Fruit fly (Drosophila melanogaster) whole organism, embryonic: ENCODE measurements around the gene CG11710.
A peak's percentile ranks its signal among the peaks of the same experiment; 100 is the strongest.

Experiments used
- Abd-B ChIP-seq: fragments of 200-800 bp; sonication (Bioruptor generic); optimal IDR thresholded peaks from 2 replicates; lab custom pipeline; 2018; ENCODE audit warnings: missing biosample characterization, mild to moderate bottlenecking, missing genetic modification characterization, moderate library complexity
- Aef1 ChIP-seq: fragments of 200-800 bp; sonication (Bioruptor generic); IDR thresholded peaks from 3 replicates; pipeline ENCODE4 v1.3.6; 2022; ENCODE audit warnings: missing biosample characterization, missing genetic modification characterization
- B-H1 ChIP-seq: fragments of 200-800 bp; sonication (Bioruptor generic); IDR thresholded peaks from 3 replicates; pipeline ENCODE4 v1.3.6; 2022; ENCODE audit warnings: missing biosample characterization, missing genetic modification characterization
- C15 ChIP-seq: fragments of 200-800 bp; sonication (Bioruptor generic); IDR thresholded peaks from 3 replicates; pipeline ENCODE4 v1.3.6; 2022; ENCODE audit warnings: missing biosample characterization, missing genetic modification characterization
- CG10147 ChIP-seq: fragments of 200-800 bp; sonication (Bioruptor generic); optimal IDR thresholded peaks from 2 replicates; lab custom pipeline; 2019; ENCODE audit warnings: missing biosample characterization, mild to moderate bottlenecking, missing genetic modification characterization, moderate library complexity
- CG10979 ChIP-seq: fragments of 200-800 bp; sonication (Bioruptor generic); optimal IDR thresholded peaks from 2 replicates; lab custom pipeline; 2018; ENCODE audit warnings: missing biosample characterization, mild to moderate bottlenecking, missing genetic modification characterization, moderate library complexity
- CG11093 ChIP-seq: fragments of 200-800 bp; sonication (Bioruptor generic); IDR thresholded peaks from 3 replicates; pipeline ENCODE4 v1.3.6; 2022; ENCODE audit warnings: missing biosample characterization, missing genetic modification characterization
- CG11695 ChIP-seq: fragments of 200-800 bp; sonication (Bioruptor generic); IDR thresholded peaks from 3 replicates; pipeline ENCODE4 v1.3.6; 2022; ENCODE audit warnings: missing biosample characterization, missing genetic modification characterization
- CG13424 ChIP-seq: fragments of 200-800 bp; sonication (Bioruptor generic); optimal IDR thresholded peaks from 2 replicates; lab custom pipeline; 2019; ENCODE audit warnings: missing biosample characterization, mild to moderate bottlenecking, missing genetic modification characterization, moderate library complexity
- CG13775 ChIP-seq: fragments of 200-800 bp; sonication (Bioruptor generic); optimal IDR thresholded peaks from 3 replicates; lab custom pipeline; 2017; ENCODE audit warnings: missing biosample characterization, mild to moderate bottlenecking, missing genetic modification characterization
- CG14860 ChIP-seq: fragments of 200-800 bp; sonication (Bioruptor generic); IDR thresholded peaks from 3 replicates; pipeline ENCODE4 v1.3.6; 2022; ENCODE audit warnings: missing biosample characterization, missing genetic modification characterization; ENCODE audit not compliant: partially characterized antibody
- CG1647 ChIP-seq: fragments of 200-800 bp; sonication (Bioruptor generic); optimal IDR thresholded peaks from 3 replicates; lab custom pipeline; 2016; ENCODE audit warnings: missing biosample characterization, missing genetic modification characterization
- CG16863 ChIP-seq: fragments of 200-800 bp; sonication (Bioruptor generic); optimal IDR thresholded peaks from 3 replicates; lab custom pipeline; 2016; ENCODE audit warnings: missing biosample characterization, missing genetic modification characterization
- CG17186 ChIP-seq: fragments of 200-800 bp; sonication (Bioruptor generic); optimal IDR thresholded peaks from 3 replicates; lab custom pipeline; 2017; ENCODE audit warnings: missing biosample characterization, missing genetic modification reagents, missing genetic modification characterization
- CG17359 ChIP-seq: fragments of 200-800 bp; sonication (Bioruptor generic); optimal IDR thresholded peaks from 3 replicates; lab custom pipeline; 2018; ENCODE audit warnings: missing biosample characterization, mild to moderate bottlenecking, missing genetic modification characterization, moderate library complexity
- CG17361 ChIP-seq: fragments of 200-800 bp; sonication (Bioruptor generic); IDR thresholded peaks from 3 replicates; pipeline ENCODE4 v1.3.6; 2022; ENCODE audit warnings: missing biosample characterization, missing genetic modification characterization
- CG4328 ChIP-seq: fragments of 200-800 bp; sonication (Bioruptor generic); optimal IDR thresholded peaks from 3 replicates; lab custom pipeline; 2017; ENCODE audit warnings: missing biosample characterization, missing genetic modification reagents, missing genetic modification characterization
- CG4424 ChIP-seq: fragments of 200-800 bp; sonication (Bioruptor generic); optimal IDR thresholded peaks from 3 replicates; lab custom pipeline; 2016; ENCODE audit warnings: missing biosample characterization, missing genetic modification characterization
- CG9609 ChIP-seq: fragments of 200-800 bp; sonication (Bioruptor generic); optimal IDR thresholded peaks from 3 replicates; lab custom pipeline; 2016; ENCODE audit warnings: missing biosample characterization, missing genetic modification characterization
- CrebB ChIP-seq: fragments of 200-800 bp; sonication (Bioruptor generic); optimal IDR thresholded peaks from 3 replicates; lab custom pipeline; 2018; ENCODE audit warnings: missing biosample characterization, mild to moderate bottlenecking, missing genetic modification characterization
- H2.0 ChIP-seq: fragments of 200-800 bp; sonication (Bioruptor generic); IDR thresholded peaks from 2 replicates; pipeline ENCODE4 v1.3.6; 2022; ENCODE audit warnings: missing biosample characterization, missing genetic modification characterization
- Hmr ChIP-seq: fragments of 200-800 bp; sonication (Bioruptor generic); optimal IDR thresholded peaks from 3 replicates; lab custom pipeline; 2017; ENCODE audit warnings: mild to moderate bottlenecking, missing biosample characterization, missing genetic modification reagents, missing genetic modification characterization
- Lhr ChIP-seq: fragments of 200-800 bp; sonication (Bioruptor generic); optimal IDR thresholded peaks from 3 replicates; lab custom pipeline; 2017; ENCODE audit warnings: mild to moderate bottlenecking, missing biosample characterization, missing genetic modification reagents, missing genetic modification characterization
- MBD-R2 ChIP-seq: fragments of 200-800 bp; sonication (Bioruptor generic); IDR thresholded peaks from 2 replicates; pipeline ENCODE4 v1.3.6; 2022; ENCODE audit warnings: missing biosample characterization, missing genetic modification characterization
- Max ChIP-seq: fragments of 200-800 bp; sonication (Bioruptor generic); optimal IDR thresholded peaks from 2 replicates; lab custom pipeline; 2016; ENCODE audit warnings: missing biosample characterization, mild to moderate bottlenecking, missing genetic modification characterization
- crp ChIP-seq, 2 experiments: fragments of 200-800 bp; sonication (Bioruptor generic); optimal IDR thresholded peaks; 2 replicates in 1 of 2; 3 replicates in 1 of 2; lab custom pipeline; 2017; ENCODE audit warnings: missing biosample characterization in 2 of 2, missing genetic modification characterization in 2 of 2, mild to moderate bottlenecking in 1 of 2, moderate library complexity in 1 of 2
- ems ChIP-seq: fragments of 200-800 bp; sonication (Bioruptor generic); optimal IDR thresholded peaks from 3 replicates; lab custom pipeline; 2016; ENCODE audit warnings: missing biosample characterization, missing genetic modification characterization
- eve ChIP-seq, 2 experiments: fragments of >200 bp; optimal IDR thresholded peaks; 2 replicates each; lab custom pipeline; 2017; ENCODE audit warnings: missing biosample characterization in 2 of 2, missing genetic modification characterization in 2 of 2
- fd102C ChIP-seq: fragments of 200-800 bp; sonication (Bioruptor generic); optimal IDR thresholded peaks from 2 replicates; lab custom pipeline; 2018; ENCODE audit warnings: missing biosample characterization, mild to moderate bottlenecking, missing genetic modification characterization, moderate library complexity
- ftz-f1 ChIP-seq: fragments of 200-800 bp; sonication (Bioruptor generic); optimal IDR thresholded peaks from 2 replicates; lab custom pipeline; 2016; ENCODE audit warnings: missing biosample characterization, missing genetic modification characterization
- grau ChIP-seq: fragments of 200-800 bp; optimal IDR thresholded peaks from 3 replicates; lab custom pipeline; 2019; ENCODE audit warnings: missing biosample characterization, mild to moderate bottlenecking, missing genetic modification characterization, moderate library complexity
- hkb ChIP-seq, 2 experiments: fragments of 200-800 bp in 1 of 2; fragments of >200 bp in 1 of 2; sonication (Bioruptor generic) in 1 of 2; IDR thresholded peaks in 1 of 2; optimal IDR thresholded peaks in 1 of 2; 2 replicates each; pipeline versions ENCODE4 v1.3.6 to Lab custom; 2017 to 2022; ENCODE audit warnings: missing biosample characterization in 1 of 2, missing genetic modification characterization in 1 of 2
- jumu ChIP-seq: fragments of 200-800 bp; sonication (Bioruptor generic); optimal IDR thresholded peaks from 3 replicates; lab custom pipeline; 2016; ENCODE audit warnings: missing biosample characterization, missing genetic modification characterization
- ken ChIP-seq: fragments of 200-800 bp; sonication (Bioruptor generic); IDR thresholded peaks from 3 replicates; pipeline ENCODE4 v1.3.6; 2022; ENCODE audit warnings: missing biosample characterization, missing genetic modification characterization
- nerfin-1 ChIP-seq: fragments of 200-800 bp; sonication (Bioruptor generic); optimal IDR thresholded peaks from 3 replicates; lab custom pipeline; 2019; ENCODE audit warnings: missing biosample characterization, mild to moderate bottlenecking, missing genetic modification characterization, moderate library complexity
- nom ChIP-seq: fragments of 200-800 bp; sonication (Bioruptor generic); optimal IDR thresholded peaks from 2 replicates; lab custom pipeline; 2017; ENCODE audit warnings: missing biosample characterization, missing genetic modification characterization, mild to moderate bottlenecking, moderate library complexity, missing genetic modification reagents
- oc ChIP-seq: fragments of 200-800 bp; sonication (Bioruptor generic); optimal IDR thresholded peaks from 2 replicates; lab custom pipeline; 2018; ENCODE audit warnings: missing biosample characterization, mild to moderate bottlenecking, missing genetic modification characterization, moderate library complexity
- pros ChIP-seq: fragments of 200-800 bp; sonication (Bioruptor generic); optimal IDR thresholded peaks from 3 replicates; lab custom pipeline; 2019; ENCODE audit warnings: missing biosample characterization, mild to moderate bottlenecking, missing genetic modification characterization, moderate library complexity
- salm ChIP-seq: fragments of 200-800 bp; sonication (Bioruptor generic); optimal IDR thresholded peaks from 2 replicates; lab custom pipeline; 2018; ENCODE audit warnings: missing biosample characterization, mild to moderate bottlenecking, missing genetic modification characterization
- slp2 ChIP-seq: fragments of 200-800 bp; sonication (Bioruptor generic); optimal IDR thresholded peaks from 2 replicates; lab custom pipeline; 2016; ENCODE audit warnings: missing biosample characterization, missing genetic modification characterization
- sna ChIP-seq: fragments of 200-800 bp; sonication (Bioruptor generic); IDR thresholded peaks from 2 replicates; pipeline ENCODE4 v1.3.6; 2022; ENCODE audit warnings: missing biosample characterization, missing genetic modification characterization; ENCODE audit not compliant: partially characterized antibody
- sqz ChIP-seq: fragments of 200-800 bp; sonication (Bioruptor generic); optimal IDR thresholded peaks from 3 replicates; lab custom pipeline; 2018; ENCODE audit warnings: missing biosample characterization, mild to moderate bottlenecking, missing genetic modification characterization
- ttk ChIP-seq: fragments of 200-800 bp; sonication (Bioruptor generic); IDR thresholded peaks from 2 replicates; pipeline ENCODE4 v2.1.2; 2022; ENCODE audit warnings: missing biosample characterization, missing genetic modification characterization
- vfl ChIP-seq: fragments of 200-800 bp; sonication (Bioruptor generic); optimal IDR thresholded peaks from 2 replicates; lab custom pipeline; 2016; ENCODE audit warnings: missing biosample characterization, missing genetic modification characterization
- zfh1 ChIP-seq: fragments of 200-800 bp; sonication (Bioruptor generic); IDR thresholded peaks from 3 replicates; pipeline ENCODE4 v1.3.6; 2022; ENCODE audit warnings: missing biosample characterization, missing genetic modification characterization

The CG11710 gene

DNA sequence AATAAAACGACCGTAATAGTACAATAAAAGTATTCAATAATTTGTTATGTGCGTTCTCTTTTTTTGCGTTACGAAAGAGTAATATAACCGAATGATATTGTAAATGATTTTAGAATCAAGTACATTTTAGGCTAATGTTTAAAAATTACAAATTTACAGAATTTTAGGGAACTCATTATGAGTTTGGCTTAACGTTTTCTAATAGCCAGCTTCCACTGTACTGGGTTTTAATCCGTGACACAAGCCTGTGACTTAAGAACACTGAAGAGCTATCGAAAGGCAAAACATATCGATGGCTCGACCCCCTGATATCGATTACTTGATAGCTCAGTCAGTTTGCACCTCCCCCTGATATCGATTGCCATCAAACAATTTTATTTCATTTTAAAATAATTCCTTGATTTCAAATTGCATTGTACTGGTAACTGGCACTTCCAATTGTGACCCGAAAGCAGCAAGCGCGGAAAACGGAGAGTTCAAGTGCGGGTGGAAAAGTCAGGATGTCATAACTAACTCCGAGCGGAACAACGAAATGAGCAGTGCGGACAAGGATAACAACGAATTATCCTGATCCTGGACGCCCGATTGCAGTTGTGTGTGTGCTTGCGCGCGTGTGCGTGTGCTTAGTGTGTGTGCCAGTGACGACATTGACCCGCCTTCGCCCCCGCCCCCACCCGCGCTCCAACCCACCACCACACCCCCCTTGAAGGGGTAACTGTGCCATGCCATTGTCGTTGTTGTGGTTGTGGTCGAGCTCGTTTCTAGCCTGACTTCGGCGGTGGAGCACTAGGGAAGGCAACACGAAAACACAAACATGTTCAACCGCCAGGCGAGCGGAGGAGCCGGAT, 35.2 kb downstream of the CG11710 start, which contains the start of gene HERC2 (continued):
- TF ChIP-seq zfh1 (GFP tag; lab: Robert Waterston, UW) (peak; percentile 50; the same call in 1 of the 3 replicates), pros (GFP tag; lab: Kevin White, UChicago) (no peak), CG4424 (GFP tag; lab: Kevin White, UChicago) (no peak), C15 (GFP tag; lab: Robert Waterston, UW) (0 out of 3 replicates have a peak, but pooled peaks have one; percentile 10), CG10979 (tag; lab: Kevin White, UChicago) (no peak), slp2 (GFP tag; lab: Kevin White, UChicago) (peak; percentile 43), nom (GFP tag; lab: Kevin White, UChicago) (no peak), ftz-f1 (no peak), CG4328 (GFP tag; lab: Kevin White, UChicago) (no peak), CrebB (tag; lab: Kevin White, UChicago) (no peak), MBD-R2 (GFP tag; lab: Robert Waterston, UW) (peak; percentile 72), crp (GFP tag; optimal IDR thresholded peaks at IDR 0.05; lab: Kevin White, UChicago) (no peak), ken (GFP tag; lab: Robert Waterston, UW) (no peak), CG17359 (tag; lab: Kevin White, UChicago) (no peak), oc (tag; lab: Kevin White, UChicago) (peak; percentile 70), Hmr (GFP tag; lab: Kevin White, UChicago) (peak; percentile 46), hkb (optimal IDR thresholded peaks at IDR 0.05; lab: Kevin White, UChicago) (no peak), hkb (GFP tag; IDR thresholded peaks at IDR 0.05; lab: Robert Waterston, UW) (no peak), Abd-B (GFP tag; lab: Kevin White, UChicago) (peak; percentile 8), H2.0 (GFP tag; lab: Robert Waterston, UW) (peak; percentile 39; the same call in 1 of the 2 replicates), fd102C (GFP tag; lab: Kevin White, UChicago) (no peak), sqz (GFP tag; lab: Kevin White, UChicago) (no peak), Aef1 (GFP tag; lab: Robert Waterston, UW) (0 out of 3 replicates have a peak, but pooled peaks have one; percentile 39), ems (GFP tag; lab: Kevin White, UChicago) (no peak), sna (peak; percentile 74; the same call in 1 of the 2 replicates), jumu (GFP tag; lab: Kevin White, UChicago) (peak; percentile 40), CG13424 (tag; lab: Kevin White, UChicago) (peak; percentile 31), CG11093 (GFP tag; lab: Robert Waterston, UW) (0 out of 3 replicates have a peak, but pooled peaks have one; percentile 40), CG17361 (no peak; the same call in 1 of the 3 replicates), eve (GFP tag; optimal IDR thresholded peaks at IDR 0.05; lab: Kevin White, UChicago) (no peak), Max (GFP tag; lab: Kevin White, UChicago) (peak; percentile 25), vfl (no peak), CG17186 (GFP tag; lab: Kevin White, UChicago) (peak; percentile 17), B-H1 (GFP tag; lab: Robert Waterston, UW) (no peak), CG16863 (peak; percentile 10), salm (tag; lab: Kevin White, UChicago) (no peak), CG13775 (GFP tag; lab: Kevin White, UChicago) (peak; percentile 34), Lhr (GFP tag; lab: Kevin White, UChicago) (no peak), grau (tag; lab: Kevin White, UChicago) (peak; percentile 95), ttk (GFP tag; lab: Robert Waterston, UW) (peak; percentile 45; the same call in 1 of the 2 replicates), CG11695 (GFP tag; lab: Robert Waterston, UW) (no peak), CG9609 (GFP tag; lab: Kevin White, UChicago) (peak; percentile 54), CG14860 (GFP tag; lab: Robert Waterston, UW) (peak; percentile 89), CG10147 (GFP tag; lab: Kevin White, UChicago) (no peak), CG1647 (GFP tag; lab: Kevin White, UChicago) (no peak), nerfin-1 (peak; percentile 7)
